Fruit fly (Drosophila melanogaster) whole organism, wandering third instar larva: ENCODE measurements around the gene CG18231.

ENCODE experiments used
- GATAd ChIP-seq: sonication (Bioruptor generic); optimal IDR thresholded peaks from 2 replicates; lab custom pipeline; 2016; ENCODE audit warnings: missing biosample characterization, missing genetic modification characterization
- Myc ChIP-seq: fragments of >200 bp; optimal IDR thresholded peaks from 2 replicates; lab custom pipeline; 2017
- OdsH ChIP-seq: fragments of 200-800 bp; sonication (Bioruptor generic); optimal IDR thresholded peaks from 2 replicates; lab custom pipeline; 2016; ENCODE audit warnings: missing biosample characterization, mild to moderate bottlenecking, missing genetic modification characterization
- pan ChIP-seq: fragments of >200 bp; optimal IDR thresholded peaks from 2 replicates; lab custom pipeline; 2017
- psq ChIP-seq: fragments of 200-800 bp; sonication (Bioruptor generic); optimal IDR thresholded peaks from 3 replicates; lab custom pipeline; 2017; ENCODE audit warnings: missing biosample characterization, mild to moderate bottlenecking, missing genetic modification characterization, moderate library complexity

dm6 chr3L:18593671-18594070 lies 13.6 kb upstream of the CG18231 start, which contains the start of gene term:
- TF ChIP-seq Myc (lab: Kevin White, UChicago) = no peak
- no peak for TF ChIP-seq GATAd (GFP tag; lab: Kevin White, UChicago)
- no peak for TF ChIP-seq OdsH (GFP tag; lab: Kevin White, UChicago)
- no peak for TF ChIP-seq pan (lab: Kevin White, UChicago)
- no peak for TF ChIP-seq psq (GFP tag; lab: Kevin White, UChicago)
